Worm (Caenorhabditis elegans) whole organism, midembryonic: ENCODE measurements around the gene C15C7.6.

Source experiments
- cog-1 ChIP-seq: sonication (generic microtip); optimal IDR thresholded peaks from 2 replicates; lab custom pipeline; 2016; ENCODE audit warnings: missing genetic modification characterization, missing compliant biosample characterization
- med-1 ChIP-seq: sonication (generic microtip); optimal IDR thresholded peaks from 2 replicates; lab custom pipeline; 2017; ENCODE audit warnings: missing genetic modification characterization, mild to moderate bottlenecking, missing compliant biosample characterization, antibody characterized with exemption, missing genetic modification reagents; ENCODE audit not compliant: insufficient read depth
- ref-1 ChIP-seq: fragments of 200-800 bp; sonication (Bioruptor generic); conservative IDR thresholded peaks from 2 replicates; pipeline ENCODE4 v1.3.6; 2022; ENCODE audit warnings: missing genetic modification reagents, missing genetic modification characterization, missing compliant biosample characterization
- tab-1 ChIP-seq: fragments of 200-800 bp; sonication (Bioruptor generic); IDR thresholded peaks from 2 replicates; pipeline ENCODE4 v1.3.6; 2022; ENCODE audit warnings: missing genetic modification characterization, missing compliant biosample characterization

DNA sequence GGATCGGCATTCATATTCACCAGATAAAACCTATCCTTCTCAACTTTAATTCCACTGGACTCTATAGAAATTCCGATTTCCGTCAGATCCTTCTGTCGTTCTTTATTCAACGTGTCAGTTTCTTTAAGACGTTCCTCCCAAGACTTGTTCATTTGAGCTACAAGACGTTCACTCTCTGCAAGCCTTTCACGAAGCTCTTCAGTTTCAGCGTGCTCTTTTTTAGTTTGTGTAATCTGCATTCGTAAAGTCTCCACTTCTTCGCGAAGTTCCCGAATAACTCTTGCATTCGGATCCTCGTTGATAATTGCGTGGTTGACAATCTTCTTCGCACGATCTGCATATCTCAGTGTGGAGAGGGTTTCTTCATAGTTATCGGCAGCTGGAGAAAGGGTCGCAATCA is 6.4 kb upstream of the C15C7.6 start:
- TF ChIP-seq med-1 (no peak), cog-1 (tag; lab: Kevin White, UChicago) (no peak), ref-1 (GFP tag; lab: Robert Waterston, UW) (no peak), tab-1 (GFP tag; lab: Robert Waterston, UW) (no peak)
